Fruit fly (Drosophila melanogaster) whole organism, wandering third instar larva: ENCODE results near the gene Glys.

ENCODE experiments used
- Dif ChIP-seq: fragments of 200-275, 200-300 bp; sonication (Bioruptor generic); optimal IDR thresholded peaks from 2 replicates; lab custom pipeline; 2018; ENCODE audit warnings: missing biosample characterization, missing genetic modification characterization; ENCODE audit not compliant: partially characterized antibody
- Hr83 ChIP-seq: fragments of 200-300 bp; sonication (Bioruptor generic); optimal IDR thresholded peaks from 2 replicates; lab custom pipeline; 2016; ENCODE audit warnings: missing biosample characterization, mild to moderate bottlenecking, missing genetic modification characterization, moderate library complexity; ENCODE audit not compliant: poor library complexity, severe bottlenecking
- Myc ChIP-seq: fragments of >200 bp; optimal IDR thresholded peaks from 2 replicates; lab custom pipeline; 2017
- Sp1 ChIP-seq: fragments of 200-800 bp; sonication (Bioruptor generic); optimal IDR thresholded peaks from 3 replicates; lab custom pipeline; 2019; ENCODE audit warnings: missing biosample characterization, mild to moderate bottlenecking, missing genetic modification characterization, moderate library complexity
- dsf ChIP-seq: sonication (Bioruptor generic); optimal IDR thresholded peaks from 2 replicates; lab custom pipeline; 2016; ENCODE audit warnings: missing biosample characterization, missing genetic modification characterization, borderline replicate concordance
- ey ChIP-seq: fragments of 200-800 bp; sonication (Bioruptor generic); optimal IDR thresholded peaks from 2 replicates; lab custom pipeline; 2016; ENCODE audit warnings: missing biosample characterization, missing genetic modification characterization
- h ChIP-seq: fragments of 200-800 bp; sonication (Bioruptor generic); optimal IDR thresholded peaks from 3 replicates; lab custom pipeline; 2016; ENCODE audit warnings: missing biosample characterization, mild to moderate bottlenecking, missing genetic modification characterization
- lola ChIP-seq: fragments of >200 bp; optimal IDR thresholded peaks from 2 replicates; lab custom pipeline; 2017; ENCODE audit warnings: missing biosample characterization, missing genetic modification characterization
- psq ChIP-seq: fragments of 200-800 bp; sonication (Bioruptor generic); optimal IDR thresholded peaks from 3 replicates; lab custom pipeline; 2017; ENCODE audit warnings: missing biosample characterization, mild to moderate bottlenecking, missing genetic modification characterization, moderate library complexity
- sv ChIP-seq: fragments of 200-800 bp; sonication (Bioruptor generic); optimal IDR thresholded peaks from 3 replicates; lab custom pipeline; 2016; ENCODE audit warnings: missing biosample characterization, missing genetic modification characterization

dm6 chr3R:15177230-15177629 is 29.9 kb upstream of the Glys start:
- TF ChIP-seq ey (GFP tag; lab: Kevin White, UChicago) (no peak), dsf (GFP tag; lab: Kevin White, UChicago) (no peak), psq (GFP tag; lab: Kevin White, UChicago) (no peak), lola (no peak), Sp1 (GFP tag; lab: Kevin White, UChicago) (no peak), Myc (lab: Kevin White, UChicago) (no peak), h (GFP tag; lab: Kevin White, UChicago) (no peak), Dif (GFP tag; lab: Kevin White, UChicago) (no peak), Hr83 (GFP tag; lab: Kevin White, UChicago) (no peak), sv (GFP tag; lab: Kevin White, UChicago) (no peak)
